Worm (Caenorhabditis elegans) whole organism, L4 larva: ENCODE data around the gene nos-2.
A peak's percentile ranks its signal among the peaks of the same experiment; 100 is the strongest.

Experiments
- D1046.2 ChIP-seq: fragments of 200-800 bp; sonication (Bioruptor generic); IDR thresholded peaks from 2 replicates; pipeline ENCODE4 v1.3.6; 2022; ENCODE audit warnings: missing genetic modification characterization, missing compliant biosample characterization
- F44E2.7 ChIP-seq: fragments of 200-800 bp; sonication (Bioruptor generic); IDR thresholded peaks from 2 replicates; pipeline ENCODE4 v2.1.2; 2022; ENCODE audit warnings: missing genetic modification characterization, missing compliant biosample characterization
- R02D3.7 ChIP-seq: fragments of 150-350 bp; sonication (generic microtip); optimal IDR thresholded peaks from 3 replicates; lab custom pipeline; 2014; ENCODE audit warnings: missing biosample characterization, missing genetic modification characterization
- T20F7.1 ChIP-seq: fragments of 200-800 bp; sonication (Bioruptor generic); optimal IDR thresholded peaks from 2 replicates; lab custom pipeline; 2018; ENCODE audit warnings: mild to moderate bottlenecking, missing genetic modification characterization, missing compliant biosample characterization
- T26A8.4 ChIP-seq: fragments of 200-800 bp; sonication (Bioruptor generic); IDR thresholded peaks from 2 replicates; pipeline ENCODE4 v1.3.6; 2022; ENCODE audit warnings: missing genetic modification characterization, missing compliant biosample characterization
- Y105C5A.15 ChIP-seq: fragments of 200-800 bp; sonication (Bioruptor generic); IDR thresholded peaks from 2 replicates; pipeline ENCODE4 v1.3.6; 2022; ENCODE audit warnings: missing genetic modification characterization, missing compliant biosample characterization
- Y5F2A.4 ChIP-seq: fragments of 200-800 bp; sonication (Bioruptor generic); optimal IDR thresholded peaks from 2 replicates; lab custom pipeline; 2018; ENCODE audit warnings: mild to moderate bottlenecking, missing genetic modification characterization, missing compliant biosample characterization
- Y75B8A.6 ChIP-seq: fragments of 200-800 bp; sonication (Bioruptor generic); IDR thresholded peaks from 2 replicates; pipeline ENCODE4 v1.3.6; 2022; ENCODE audit warnings: missing genetic modification reagents, missing genetic modification characterization, missing compliant biosample characterization
- ama-1 ChIP-seq: fragments of 150-350 bp; optimal IDR thresholded peaks from 2 replicates; lab custom pipeline; 2014; ENCODE audit warnings: inconsistent platforms, mixed read lengths
- arid-1 ChIP-seq: fragments of 200-800 bp; sonication (Bioruptor generic); conservative IDR thresholded peaks from 2 replicates; pipeline ENCODE4 v1.3.6; 2022; ENCODE audit warnings: missing genetic modification reagents, missing genetic modification characterization, missing compliant biosample characterization
- ceh-28 ChIP-seq: fragments of 150-350 bp; optimal IDR thresholded peaks from 2 replicates; lab custom pipeline; 2014; ENCODE audit warnings: missing biosample characterization, missing genetic modification reagents, missing genetic modification characterization
- ceh-44 ChIP-seq: fragments of 200-800 bp; sonication (Bioruptor generic); IDR thresholded peaks from 2 replicates; pipeline ENCODE4 v1.3.6; 2022; ENCODE audit warnings: missing genetic modification reagents, missing genetic modification characterization, missing compliant biosample characterization
- ceh-82 ChIP-seq: sonication (generic microtip); optimal IDR thresholded peaks from 2 replicates; lab custom pipeline; 2017; ENCODE audit warnings: missing biosample characterization, missing genetic modification characterization
- dmd-6 ChIP-seq: fragments of 200-800 bp; sonication (Bioruptor generic); IDR thresholded peaks from 2 replicates; pipeline ENCODE4 v1.3.6; 2022; ENCODE audit warnings: missing genetic modification reagents, missing genetic modification characterization, missing compliant biosample characterization
- dpl-1 ChIP-seq: fragments of 150-350 bp; optimal IDR thresholded peaks from 2 replicates; lab custom pipeline; 2014; ENCODE audit warnings: missing biosample characterization, missing genetic modification reagents, missing genetic modification characterization
- egl-27 ChIP-seq: sonication (generic microtip); optimal IDR thresholded peaks from 3 replicates; lab custom pipeline; 2017; ENCODE audit warnings: missing biosample characterization, missing genetic modification reagents, missing genetic modification characterization
- gei-8 ChIP-seq: fragments of 200-800 bp; sonication (Bioruptor generic); optimal IDR thresholded peaks from 2 replicates; lab custom pipeline; 2018; ENCODE audit warnings: mild to moderate bottlenecking, missing genetic modification characterization, missing compliant biosample characterization
- hif-1 ChIP-seq, 2 experiments: sonication (generic microtip); optimal IDR thresholded peaks; 2 replicates each; lab custom pipeline; 2016 to 2017; ENCODE audit warnings: missing compliant biosample characterization in 2 of 2, missing genetic modification characterization in 2 of 2, missing genetic modification reagents in 2 of 2, missing genotype in 2 of 2, mild to moderate bottlenecking in 1 of 2
- hlh-11 ChIP-seq: fragments of 200-800 bp; sonication (Bioruptor generic); optimal IDR thresholded peaks from 2 replicates; lab custom pipeline; 2018; ENCODE audit warnings: mild to moderate bottlenecking, missing genetic modification characterization, missing compliant biosample characterization
- hmg-1.1 ChIP-seq: fragments of 200-800 bp; sonication (Bioruptor generic); IDR thresholded peaks from 2 replicates; pipeline ENCODE4 v1.3.6; 2022; ENCODE audit warnings: missing genetic modification reagents, missing genetic modification characterization, missing compliant biosample characterization
- jun-1 ChIP-seq: fragments of 150-350 bp; optimal IDR thresholded peaks from 2 replicates; lab custom pipeline; 2014; ENCODE audit warnings: missing biosample characterization, missing genetic modification reagents, missing genetic modification characterization
- lim-7 ChIP-seq: fragments of 200-800 bp; sonication (Bioruptor generic); IDR thresholded peaks from 2 replicates; pipeline ENCODE4 v1.3.6; 2022; ENCODE audit warnings: missing genetic modification characterization, missing compliant biosample characterization
- lin-29 ChIP-seq: fragments of 200-800 bp; sonication (Bioruptor generic); IDR thresholded peaks from 2 replicates; pipeline ENCODE4 v1.3.6; 2022; ENCODE audit warnings: missing genetic modification reagents, missing genetic modification characterization, missing compliant biosample characterization
- lsy-2 ChIP-seq, 2 experiments: fragments of 150-350 bp in 1 of 2; sonication (generic microtip) in 1 of 2; optimal IDR thresholded peaks; 2 replicates each; lab custom pipeline; 2014 to 2017; ENCODE audit warnings: missing biosample characterization in 2 of 2, missing genetic modification characterization in 2 of 2
- mdl-1 ChIP-seq, 2 experiments: fragments of 150-350 bp in 1 of 2; sonication (generic microtip) in 1 of 2; optimal IDR thresholded peaks; 2 replicates each; lab custom pipeline; 2014 to 2017; ENCODE audit warnings: missing biosample characterization in 2 of 2, missing genetic modification characterization in 2 of 2
- mdt-29 ChIP-seq: fragments of 200-800 bp; sonication (Bioruptor generic); IDR thresholded peaks from 2 replicates; pipeline ENCODE4 v1.3.6; 2022; ENCODE audit warnings: missing genetic modification reagents, missing genetic modification characterization, missing compliant biosample characterization
- mep-1 ChIP-seq: fragments of 150-350 bp; sonication (generic microtip); optimal IDR thresholded peaks from 3 replicates; lab custom pipeline; 2014; ENCODE audit warnings: missing biosample characterization, missing genetic modification characterization
- mxl-2 ChIP-seq: fragments of 200-800 bp; sonication (Bioruptor generic); conservative IDR thresholded peaks from 2 replicates; pipeline ENCODE4 v1.3.6; 2022; ENCODE audit warnings: missing genetic modification reagents, missing genetic modification characterization, missing compliant biosample characterization
- mxl-3 ChIP-seq: fragments of 200-800 bp; sonication (Bioruptor generic); optimal IDR thresholded peaks from 2 replicates; lab custom pipeline; 2018; ENCODE audit warnings: mild to moderate bottlenecking, missing genetic modification characterization, missing compliant biosample characterization
- nhr-11 ChIP-seq: fragments of 150-350 bp; optimal IDR thresholded peaks from 2 replicates; lab custom pipeline; 2014; ENCODE audit warnings: missing biosample characterization, missing genetic modification characterization
- nhr-111 ChIP-seq: fragments of 200-800 bp; sonication (Bioruptor generic); optimal IDR thresholded peaks from 2 replicates; lab custom pipeline; 2018; ENCODE audit warnings: mild to moderate bottlenecking, missing genetic modification characterization, missing compliant biosample characterization
- nhr-25 ChIP-seq: sonication (generic microtip); optimal IDR thresholded peaks from 2 replicates; lab custom pipeline; 2017; ENCODE audit warnings: missing genetic modification characterization, mild to moderate bottlenecking, missing compliant biosample characterization, antibody characterized with exemption, moderate library complexity, borderline replicate concordance; ENCODE audit not compliant: insufficient read depth
- nhr-28 ChIP-seq: fragments of 150-350 bp; optimal IDR thresholded peaks from 2 replicates; lab custom pipeline; 2014; ENCODE audit warnings: missing biosample characterization, missing genetic modification characterization
- nhr-41 ChIP-seq: fragments of 200-800 bp; sonication (Bioruptor generic); IDR thresholded peaks from 2 replicates; pipeline ENCODE4 v1.3.6; 2022; ENCODE audit warnings: missing genetic modification reagents, missing genetic modification characterization, missing compliant biosample characterization
- php-3 ChIP-seq: fragments of 200-800 bp; sonication (Bioruptor generic); IDR thresholded peaks from 2 replicates; pipeline ENCODE4 v1.3.6; 2022; ENCODE audit warnings: missing genetic modification reagents, missing genetic modification characterization, missing compliant biosample characterization
- rbr-2 ChIP-seq: sonication (generic microtip); optimal IDR thresholded peaks from 2 replicates; lab custom pipeline; 2016; ENCODE audit warnings: missing genotype, missing genetic modification characterization, missing compliant biosample characterization
- snpc-1.2 ChIP-seq: fragments of 200-800 bp; sonication (Bioruptor generic); IDR thresholded peaks from 2 replicates; pipeline ENCODE4 v1.3.6; 2022; ENCODE audit warnings: missing genetic modification reagents, missing genetic modification characterization, missing compliant biosample characterization
- tag-97 ChIP-seq: fragments of 200-800 bp; sonication (Bioruptor generic); IDR thresholded peaks from 2 replicates; pipeline ENCODE4 v1.3.6; 2022; ENCODE audit warnings: missing genetic modification characterization, missing compliant biosample characterization
- unc-39 ChIP-seq: sonication (generic microtip); optimal IDR thresholded peaks from 2 replicates; lab custom pipeline; 2017; ENCODE audit warnings: missing biosample characterization, missing genetic modification characterization
- unc-62 ChIP-seq, 3 experiments: fragments of 150-350 bp in 1 of 3; sonication (generic microtip); optimal IDR thresholded peaks in 2 of 3; peaks in 1 of 3; 1 replicate in 1 of 3; 2 replicates in 2 of 3; lab custom pipeline; 2014 to 2017; ENCODE audit warnings: missing biosample characterization in 3 of 3, missing genetic modification characterization in 3 of 3, missing genetic modification reagents in 3 of 3, missing genotype in 1 of 3
- zip-2 ChIP-seq: fragments of 150-350 bp; optimal IDR thresholded peaks from 2 replicates; lab custom pipeline; 2014; ENCODE audit warnings: missing biosample characterization, missing genetic modification characterization
- ztf-11 ChIP-seq: fragments of 150-350 bp; optimal IDR thresholded peaks from 2 replicates; lab custom pipeline; 2014; ENCODE audit warnings: missing biosample characterization, missing genetic modification characterization

The nos-2 gene

DNA sequence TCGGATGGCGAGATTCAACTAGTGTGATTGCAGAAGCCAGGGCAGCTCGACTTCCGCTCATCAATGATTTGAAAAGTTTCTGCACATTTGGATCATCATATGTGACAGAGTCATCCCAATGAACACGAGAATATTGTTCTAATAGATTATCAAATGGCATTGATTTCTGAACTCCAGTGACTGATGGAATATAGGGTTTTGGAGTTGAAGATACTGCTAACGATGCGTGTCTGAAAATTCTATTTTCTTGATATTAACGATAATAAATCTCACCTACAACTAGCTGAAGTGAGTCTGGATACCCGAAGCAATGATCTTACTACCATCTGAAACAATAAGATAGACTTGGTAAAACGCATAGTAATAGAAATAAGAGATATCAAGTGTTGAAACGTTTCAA is 35.4 kb downstream of the nos-2 start, which contains the start of gene mmaa-1 (continued):
- TF ChIP-seq F44E2.7 (GFP tag; lab: Robert Waterston, UW) (no peak), mep-1 (tag; lab: Kevin White, UChicago) (no peak), mdl-1 (tag; optimal IDR thresholded peaks at IDR 0.05; lab: Kevin White, UChicago) (no peak)

DNA sequence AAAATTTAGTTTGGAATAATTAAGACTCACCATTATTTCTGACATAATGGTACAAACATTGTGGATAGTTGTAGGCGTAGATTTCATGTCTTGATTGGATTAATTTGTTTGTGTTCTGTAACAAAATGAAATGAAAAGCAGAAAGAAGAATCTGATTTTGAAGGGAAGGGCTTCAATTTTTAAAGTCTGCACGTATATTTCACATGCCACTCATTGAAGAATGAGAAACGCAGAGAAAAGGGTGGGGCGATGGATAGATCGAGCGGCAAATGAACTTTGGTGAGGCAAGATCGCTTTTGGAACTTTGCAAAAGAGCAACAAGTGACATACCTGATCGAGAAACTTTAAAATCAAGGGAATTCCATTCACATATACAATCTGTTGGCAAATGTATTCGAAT is 36.9 kb downstream of the nos-2 start:
- TF ChIP-seq hif-1 (tag; optimal IDR thresholded peaks at IDR 0.05; lab: Kevin White, UChicago) (peak in 1 of 2 experiments; percentile 99), T20F7.1 (GFP tag; lab: Kevin White, UChicago) (no peak), snpc-1.2 (GFP tag; lab: Robert Waterston, UW) (no peak), nhr-111 (GFP tag; lab: Kevin White, UChicago) (no peak), hlh-11 (tag; lab: Kevin White, UChicago) (peak; percentile 16), nhr-28 (peak; percentile 25), lsy-2 (tag; optimal IDR thresholded peaks at IDR 0.05; lab: Kevin White, UChicago) (peak in 1 of 2 experiments; percentile 47), mxl-3 (GFP tag; lab: Kevin White, UChicago) (no peak), jun-1 (tag; lab: Kevin White, UChicago) (no peak), hmg-1.1 (GFP tag; lab: Robert Waterston, UW) (peak; percentile 14; the same call in 1 of the 2 replicates), php-3 (GFP tag; lab: Robert Waterston, UW) (no peak), lim-7 (GFP tag; lab: Robert Waterston, UW) (no peak), R02D3.7 (no peak), dmd-6 (GFP tag; lab: Robert Waterston, UW) (peak; percentile 41), gei-8 (no peak), ama-1 (no peak), nhr-11 (tag; lab: Kevin White, UChicago) (no peak)

ce11 chrII:7103111-7103510 is 37.7 kb downstream of the nos-2 start:
- no peak for TF ChIP-seq hif-1 (tag; optimal IDR thresholded peaks at IDR 0.05; lab: Kevin White, UChicago)
- no peak for TF ChIP-seq nhr-28
- TF ChIP-seq mdt-29 (GFP tag; lab: Robert Waterston, UW) = no peak
- no peak for TF ChIP-seq Y5F2A.4
- TF ChIP-seq mdl-1 (tag; optimal IDR thresholded peaks at IDR 0.05; lab: Kevin White, UChicago) = no peak
- peak in 1 of 2 experiments; percentile 93 for TF ChIP-seq unc-62 (GFP tag; optimal IDR thresholded peaks at IDR 0.05 in 1 of 2; lab: Kevin White, UChicago)
- no peak for TF ChIP-seq unc-62 (tag; optimal IDR thresholded peaks at IDR 0.05; lab: Kevin White, UChicago)
- no peak for TF ChIP-seq T26A8.4 (GFP tag; lab: Robert Waterston, UW)
- TF ChIP-seq, all 104 proteins: peak for 1

ce11 chrII:7104794-7105613 is 39.6 kb downstream of the nos-2 start, which contains the start of the genes farl-11 and rpl-33:
Gene farl-11, minus strand, starts transcription at chrII:7105035.
Gene rpl-33, plus strand, starts transcription at chrII:7105563.
- TF ChIP-seq nhr-28 = peak; percentile 70
- TF ChIP-seq nhr-41 (GFP tag; lab: Robert Waterston, UW) = no peak
- TF ChIP-seq arid-1 (GFP tag; lab: Robert Waterston, UW) = peak; percentile 38; the same call in 1 of the 2 replicates
- no peak for TF ChIP-seq nhr-25
- peak; percentile 54 for TF ChIP-seq hlh-11 (tag; lab: Kevin White, UChicago)
- no peak for TF ChIP-seq ceh-82 (tag; lab: Kevin White, UChicago)
- peak; percentile 71 for TF ChIP-seq rbr-2 (tag; lab: Kevin White, UChicago)
- no peak for TF ChIP-seq Y75B8A.6 (GFP tag; lab: Robert Waterston, UW)
- TF ChIP-seq zip-2 = no peak
- no peak for TF ChIP-seq ceh-44 (GFP tag; lab: Robert Waterston, UW)
- no peak for TF ChIP-seq nhr-111 (GFP tag; lab: Kevin White, UChicago)
- no peak for TF ChIP-seq ceh-28 (tag; lab: Kevin White, UChicago)
- TF ChIP-seq mep-1 (tag; lab: Kevin White, UChicago) = peak; percentile 82
- TF ChIP-seq egl-27 (tag; lab: Kevin White, UChicago) = no peak
- no peak for TF ChIP-seq snpc-1.2 (GFP tag; lab: Robert Waterston, UW)
- no peak for TF ChIP-seq D1046.2 (GFP tag; lab: Robert Waterston, UW)
- TF ChIP-seq mdt-29 (GFP tag; lab: Robert Waterston, UW) = no peak
- peak; percentile 11 for TF ChIP-seq ama-1
- no peak for TF ChIP-seq lin-29 (GFP tag; lab: Robert Waterston, UW)
- TF ChIP-seq Y105C5A.15 (GFP tag; lab: Robert Waterston, UW) = no peak
- TF ChIP-seq tag-97 (GFP tag; lab: Robert Waterston, UW) = no peak
- no peak for TF ChIP-seq ztf-11 (tag; lab: Kevin White, UChicago)
- peak; percentile 72 for TF ChIP-seq dpl-1
- no peak for TF ChIP-seq mxl-2 (GFP tag; lab: Robert Waterston, UW)
- TF ChIP-seq unc-39 (tag; lab: Kevin White, UChicago) = no peak
- TF ChIP-seq hmg-1.1 (GFP tag; lab: Robert Waterston, UW) = no peak
